Fruit fly (Drosophila melanogaster): ENCODE results near the gene Stip1.
A peak's percentile ranks its signal among the peaks of the same experiment; 100 is the strongest.

Stip1 gene

DNA sequence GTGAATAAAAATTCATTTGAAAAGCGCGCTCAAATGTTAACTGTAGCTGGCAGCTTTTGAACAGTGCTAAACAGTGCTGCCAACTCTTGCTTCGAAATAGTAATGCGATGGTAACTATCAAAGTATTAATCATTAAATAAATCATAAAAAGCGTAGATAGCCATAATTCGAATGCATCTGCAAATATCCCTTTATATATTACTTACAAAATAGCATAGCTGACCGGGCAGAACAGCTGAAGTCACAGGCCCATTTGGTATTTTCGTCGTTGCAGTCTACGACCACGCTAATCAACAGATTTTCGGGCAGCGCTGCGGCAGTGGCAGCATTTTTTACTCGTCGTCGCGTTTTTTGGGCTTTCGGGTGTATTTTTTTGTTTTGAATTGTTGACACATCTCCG, 10.7 kb downstream of the Stip1 start, which contains the start of gene Plc21C (continued):
- TF ChIP-seq CG2116 (GFP tag; optimal IDR thresholded peaks at IDR 0.05), result peak; percentile 81
- peak; percentile 49 for TF ChIP-seq Abd-B (GFP tag; optimal IDR thresholded peaks at IDR 0.05)
- no peak for TF ChIP-seq Lpt (GFP tag; optimal IDR thresholded peaks at IDR 0.05)
- TF ChIP-seq tin (GFP tag; optimal IDR thresholded peaks at IDR 0.05), result peak; percentile 42
- TF ChIP-seq zen2 (GFP tag; IDR thresholded peaks at IDR 0.05; ENCODE audit: partially characterized antibody), result no peak; the same call in 2 of the 3 replicates
- 0 out of 2 replicates have a peak, but pooled peaks have one; percentile 29 for TF ChIP-seq NFAT (GFP tag; IDR thresholded peaks at IDR 0.05)
- no peak for TF ChIP-seq CkIIα-i1 (GFP tag; IDR thresholded peaks at IDR 0.05)
- no peak for TF ChIP-seq sc (optimal IDR thresholded peaks at IDR 0.05)
- TF ChIP-seq sc (GFP tag; optimal IDR thresholded peaks at IDR 0.05), result no peak
- TF ChIP-seq CG18476 (GFP tag; optimal IDR thresholded peaks at IDR 0.05), result peak; percentile 33
- TF ChIP-seq gcm (GFP tag; optimal IDR thresholded peaks at IDR 0.05), result peak; percentile 25
- TF ChIP-seq CG31388 (GFP tag; optimal IDR thresholded peaks at IDR 0.05), result no peak
- peak; percentile 71 for TF ChIP-seq Nf-YC (tag; optimal IDR thresholded peaks at IDR 0.05)
- peak; percentile 59 for TF ChIP-seq gem (tag; optimal IDR thresholded peaks at IDR 0.05)
- TF ChIP-seq E2f2 (GFP tag; IDR thresholded peaks at IDR 0.05), result peak; percentile 100
- peak; percentile 46 for TF ChIP-seq MESR4 (GFP tag; optimal IDR thresholded peaks at IDR 0.05)
- TF ChIP-seq CG33213 (GFP tag; optimal IDR thresholded peaks at IDR 0.05), result peak; percentile 52
- no peak for TF ChIP-seq Doc3 (GFP tag; IDR thresholded peaks at IDR 0.05; ENCODE audit: partially characterized antibody)

DNA sequence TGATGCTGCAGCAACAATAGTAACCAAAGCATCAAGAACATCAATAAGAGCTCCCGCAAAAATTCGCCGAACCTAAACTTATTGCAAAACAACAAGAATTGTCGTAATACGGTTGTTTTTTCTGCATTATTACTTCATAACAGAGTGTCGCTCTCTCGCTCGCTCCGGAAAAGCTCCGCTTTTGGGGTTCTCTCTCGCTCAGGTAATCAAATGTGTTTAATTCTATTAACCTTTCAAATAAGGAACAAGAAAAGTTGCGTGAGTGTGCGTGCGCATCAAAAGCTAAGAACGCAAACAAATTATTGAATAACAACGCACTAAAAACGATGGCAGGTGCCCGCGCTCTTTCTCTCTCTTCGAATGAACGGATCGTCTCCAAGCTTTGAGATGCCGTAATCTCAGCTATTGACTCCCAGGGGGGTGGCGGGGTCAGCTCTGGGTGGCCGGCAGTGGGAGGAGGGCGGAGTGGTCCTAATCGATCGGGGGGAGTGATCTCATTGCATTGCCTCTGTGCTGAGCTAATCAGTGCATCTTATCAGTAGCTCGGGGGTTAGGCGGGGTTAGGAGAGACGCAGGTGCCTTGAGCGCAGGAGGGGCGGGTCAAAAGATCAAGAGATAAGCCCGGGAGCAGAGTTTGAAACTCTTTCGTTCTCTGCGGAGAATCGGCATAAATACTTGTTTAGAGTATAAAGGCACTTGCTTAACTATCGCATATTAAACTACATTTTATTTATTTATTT, 11.4 kb downstream of the Stip1 start:
- no peak for TF ChIP-seq Stat92E (GFP tag; optimal IDR thresholded peaks at IDR 0.05)
- no peak for TF ChIP-seq MESR4 (GFP tag; optimal IDR thresholded peaks at IDR 0.05)
- no peak for TF ChIP-seq nerfin-1 (tag; optimal IDR thresholded peaks at IDR 0.05)
- TF ChIP-seq CG5953 (GFP tag; IDR thresholded peaks at IDR 0.05), result no peak
- no peak for TF ChIP-seq sima (GFP tag; optimal IDR thresholded peaks at IDR 0.05)
- TF ChIP-seq dmrt99B (tag; optimal IDR thresholded peaks at IDR 0.05), result no peak
- TF ChIP-seq Aef1 (GFP tag; IDR thresholded peaks at IDR 0.05), result no peak
- no peak for TF ChIP-seq H2.0 (GFP tag; IDR thresholded peaks at IDR 0.05)
- no peak for TF ChIP-seq bsh (GFP tag; optimal IDR thresholded peaks at IDR 0.05)
- TF ChIP-seq Xbp1 (GFP tag; optimal IDR thresholded peaks at IDR 0.05), result no peak
- no peak for TF ChIP-seq CG2712 (tag; optimal IDR thresholded peaks at IDR 0.05)
- TF ChIP-seq grn (GFP tag; optimal IDR thresholded peaks at IDR 0.05), result peak; percentile 67
- TF ChIP-seq dpn (GFP tag; optimal IDR thresholded peaks at IDR 0.05), result no peak
- no peak for TF ChIP-seq CG11093 (GFP tag; IDR thresholded peaks at IDR 0.05)
- TF ChIP-seq CG7963 (GFP tag; IDR thresholded peaks at IDR 0.05; ENCODE audit: partially characterized antibody), result no peak
- no peak for TF ChIP-seq Mes4 (GFP tag; optimal IDR thresholded peaks at IDR 0.05)
- TF ChIP-seq pnt (GFP tag; optimal IDR thresholded peaks at IDR 0.05), result no peak
- no peak for TF ChIP-seq CG32772 (GFP tag; IDR thresholded peaks at IDR 0.05)
- no peak for TF ChIP-seq Hsf (GFP tag; optimal IDR thresholded peaks at IDR 0.05)
- no peak for TF ChIP-seq pb (GFP tag; optimal IDR thresholded peaks at IDR 0.05)
- TF ChIP-seq CG7839 (tag; optimal IDR thresholded peaks at IDR 0.05), result no peak
- TF ChIP-seq ara (GFP tag; IDR thresholded peaks at IDR 0.05), result no peak
- no peak for TF ChIP-seq Dek (tag; optimal IDR thresholded peaks at IDR 0.05)
- TF ChIP-seq ftz-f1 (GFP tag; optimal IDR thresholded peaks at IDR 0.05), result no peak
- no peak for TF ChIP-seq Oli (tag; optimal IDR thresholded peaks at IDR 0.05)
- TF ChIP-seq CG14860 (GFP tag; IDR thresholded peaks at IDR 0.05; ENCODE audit: partially characterized antibody), result no peak
- no peak for TF ChIP-seq CrebB (tag; optimal IDR thresholded peaks at IDR 0.05)
- peak; percentile 92 for TF ChIP-seq crol (GFP tag; IDR thresholded peaks at IDR 0.05)
- no peak for TF ChIP-seq CG12942 (GFP tag; optimal IDR thresholded peaks at IDR 0.05)
- TF ChIP-seq Kr (GFP tag; optimal IDR thresholded peaks at IDR 0.05), result no peak
- TF ChIP-seq Max (GFP tag; optimal IDR thresholded peaks at IDR 0.05), result no peak
- no peak for TF ChIP-seq CG10147 (GFP tag; optimal IDR thresholded peaks at IDR 0.05)
- TF ChIP-seq Camta (GFP tag; optimal IDR thresholded peaks at IDR 0.05), result no peak
